Worm (Caenorhabditis elegans) whole organism, L1 larva: ENCODE measurements around the gene mrps-14.
"Not testable (repeated sequence)": the region's sequence is repeated elsewhere in the genome, so short reads cannot be mapped to it uniquely, and the experiment has no call there.

Source experiments
- Y116A8C.19 ChIP-seq: sonication (generic microtip); optimal IDR thresholded peaks from 2 replicates; lab custom pipeline; 2016; ENCODE audit warnings: missing compliant biosample characterization, missing genetic modification characterization, borderline replicate concordance
- aha-1 ChIP-seq: fragments of 150-350 bp; optimal IDR thresholded peaks from 2 replicates; lab custom pipeline; 2014; ENCODE audit warnings: missing biosample characterization, missing genetic modification characterization
- aly-2 ChIP-seq: fragments of 150-350 bp; optimal IDR thresholded peaks from 2 replicates; lab custom pipeline; 2014; ENCODE audit warnings: missing biosample characterization, missing genetic modification characterization
- blmp-1 ChIP-seq: fragments of 150-350 bp; optimal IDR thresholded peaks from 2 replicates; lab custom pipeline; 2014; ENCODE audit warnings: missing biosample characterization, missing genetic modification characterization
- ceh-90 ChIP-seq: sonication (generic microtip); optimal IDR thresholded peaks from 2 replicates; lab custom pipeline; 2016; ENCODE audit warnings: missing genetic modification characterization, missing compliant biosample characterization
- efl-1 ChIP-seq, 4 experiments: fragments of 150-350 bp; optimal IDR thresholded peaks in 3 of 4; peaks in 1 of 4; 1 replicate in 1 of 4; 2 replicates in 3 of 4; lab custom pipeline; 2014; ENCODE audit warnings: missing biosample characterization in 2 of 4, missing genetic modification characterization in 2 of 4, missing genetic modification reagents in 2 of 4
- efl-3 ChIP-seq: fragments of 200-800 bp; sonication (Bioruptor generic); optimal IDR thresholded peaks from 2 replicates; lab custom pipeline; 2018; ENCODE audit warnings: mild to moderate bottlenecking, missing genetic modification characterization, missing compliant biosample characterization
- elt-3 ChIP-seq, 6 experiments: fragments of 150-350 bp in 1 of 6; sonication (generic microtip); optimal IDR thresholded peaks; 2 replicates each; lab custom pipeline; 2017 to 2018; ENCODE audit warnings: missing biosample characterization in 6 of 6, missing genetic modification characterization in 6 of 6, inconsistent platforms in 1 of 6
- ets-5 ChIP-seq: fragments of 200-800 bp; sonication (Bioruptor generic); IDR thresholded peaks from 2 replicates; pipeline ENCODE4 v1.3.6; 2022; ENCODE audit warnings: missing genetic modification characterization, missing compliant biosample characterization
- grh-1 ChIP-seq: fragments of 200-800 bp; sonication (Bioruptor generic); IDR thresholded peaks from 2 replicates; pipeline ENCODE4 v1.3.6; 2022; ENCODE audit warnings: missing genetic modification reagents, missing genetic modification characterization, missing compliant biosample characterization
- hlh-4 ChIP-seq: sonication (generic microtip); optimal IDR thresholded peaks from 2 replicates; lab custom pipeline; 2016; ENCODE audit warnings: mild to moderate bottlenecking, missing genetic modification characterization, missing compliant biosample characterization
- irx-1 ChIP-seq: sonication (generic microtip); optimal IDR thresholded peaks from 2 replicates; lab custom pipeline; 2016; ENCODE audit warnings: missing genetic modification characterization, missing compliant biosample characterization
- isw-1 ChIP-seq: fragments of 200-800 bp; sonication (Bioruptor generic); IDR thresholded peaks from 2 replicates; pipeline ENCODE4 v1.3.6; 2022; ENCODE audit warnings: missing genetic modification characterization, missing compliant biosample characterization
- lin-13 ChIP-seq: fragments of 150-350 bp; optimal IDR thresholded peaks from 2 replicates; lab custom pipeline; 2014; ENCODE audit warnings: missing biosample characterization, missing genetic modification reagents, missing genetic modification characterization
- lin-14 ChIP-seq: fragments of 200-800 bp; sonication (Bioruptor generic); optimal IDR thresholded peaks from 2 replicates; lab custom pipeline; 2018; ENCODE audit warnings: mild to moderate bottlenecking, missing genetic modification characterization, moderate library complexity, missing compliant biosample characterization
- lin-35 ChIP-seq, 2 experiments: fragments of 150-350 bp; optimal IDR thresholded peaks; 2 replicates each; lab custom pipeline; 2014; ENCODE audit warnings: missing biosample characterization in 2 of 2, missing genetic modification characterization in 2 of 2, missing genetic modification reagents in 2 of 2
- lin-39 ChIP-seq: fragments of 150-350 bp; optimal IDR thresholded peaks from 2 replicates; lab custom pipeline; 2014; ENCODE audit warnings: missing biosample characterization, missing genetic modification reagents, missing genetic modification characterization
- lir-3 ChIP-seq: sonication (generic microtip); optimal IDR thresholded peaks from 2 replicates; lab custom pipeline; 2016; ENCODE audit warnings: mild to moderate bottlenecking, missing genetic modification characterization, moderate library complexity, missing compliant biosample characterization; ENCODE audit not compliant: poor library complexity
- lsy-2 ChIP-seq, 2 experiments: fragments of 150-350 bp; optimal IDR thresholded peaks; 2 replicates each; lab custom pipeline; 2014; ENCODE audit warnings: missing biosample characterization in 2 of 2, missing genetic modification characterization in 2 of 2
- mab-9 ChIP-seq: fragments of 200-800 bp; sonication (Bioruptor generic); IDR thresholded peaks from 2 replicates; pipeline ENCODE4 v1.3.6; 2022; ENCODE audit warnings: missing genetic modification reagents, missing genetic modification characterization, missing compliant biosample characterization
- nhr-11 ChIP-seq: fragments of 150-350 bp; optimal IDR thresholded peaks from 2 replicates; lab custom pipeline; 2014; ENCODE audit warnings: missing biosample characterization, missing genetic modification characterization
- nhr-19 ChIP-seq: fragments of 200-800 bp; sonication (Bioruptor generic); conservative IDR thresholded peaks from 2 replicates; pipeline ENCODE4 v1.3.6; 2022; ENCODE audit warnings: missing genetic modification characterization, missing compliant biosample characterization
- nhr-237 ChIP-seq: fragments of 150-350 bp; optimal IDR thresholded peaks from 2 replicates; lab custom pipeline; 2014; ENCODE audit warnings: missing biosample characterization, missing genetic modification characterization
- nhr-76 ChIP-seq: sonication (generic microtip); optimal IDR thresholded peaks from 2 replicates; lab custom pipeline; 2017; ENCODE audit warnings: missing biosample characterization, missing genetic modification characterization
- nhr-85 ChIP-seq: sonication (generic microtip); peaks from one replicate; lab custom pipeline; 2016; ENCODE audit warnings: missing genetic modification characterization, inconsistent platforms, missing compliant biosample characterization
- nhr-90 ChIP-seq: sonication (generic microtip); optimal IDR thresholded peaks from 2 replicates; lab custom pipeline; 2016; ENCODE audit warnings: mild to moderate bottlenecking, missing genetic modification characterization, missing compliant biosample characterization; ENCODE audit not compliant: poor library complexity
- pag-3 ChIP-seq: sonication (generic microtip); optimal IDR thresholded peaks from 2 replicates; lab custom pipeline; 2017; ENCODE audit warnings: missing genetic modification characterization, mild to moderate bottlenecking, missing compliant biosample characterization, antibody characterized with exemption, borderline replicate concordance; ENCODE audit not compliant: insufficient read depth
- pax-3 ChIP-seq: fragments of 200-800 bp; sonication (Bioruptor generic); optimal IDR thresholded peaks from 2 replicates; lab custom pipeline; 2018; ENCODE audit warnings: mild to moderate bottlenecking, missing genetic modification characterization, moderate library complexity, missing compliant biosample characterization
- rnt-1 ChIP-seq: sonication (generic microtip); optimal IDR thresholded peaks from 2 replicates; lab custom pipeline; 2016; ENCODE audit warnings: mild to moderate bottlenecking, missing genetic modification characterization, moderate library complexity, missing compliant biosample characterization
- snpc-4 ChIP-seq: fragments of 150-350 bp; optimal IDR thresholded peaks from 2 replicates; lab custom pipeline; 2014; ENCODE audit warnings: missing biosample characterization, missing genetic modification characterization
- sox-4 ChIP-seq: sonication (generic microtip); optimal IDR thresholded peaks from 2 replicates; lab custom pipeline; 2016; ENCODE audit warnings: missing genetic modification characterization, missing compliant biosample characterization
- sptf-1 ChIP-seq: fragments of 150-350 bp; optimal IDR thresholded peaks from 2 replicates; lab custom pipeline; 2014; ENCODE audit warnings: missing biosample characterization, missing genetic modification characterization
- sup-37 ChIP-seq: fragments of 200-800 bp; sonication (Bioruptor generic); optimal IDR thresholded peaks from 2 replicates; lab custom pipeline; 2018; ENCODE audit warnings: mild to moderate bottlenecking, missing genetic modification characterization, missing compliant biosample characterization
- tbx-2 ChIP-seq: sonication (generic microtip); optimal IDR thresholded peaks from 2 replicates; lab custom pipeline; 2016; ENCODE audit warnings: missing genetic modification characterization, missing compliant biosample characterization
- unc-130 ChIP-seq: fragments of 150-350 bp; optimal IDR thresholded peaks from 2 replicates; lab custom pipeline; 2017; ENCODE audit warnings: missing biosample characterization, missing genetic modification characterization, inconsistent platforms
- unc-30 ChIP-seq: sonication (generic microtip); optimal IDR thresholded peaks from 2 replicates; lab custom pipeline; 2017; ENCODE audit warnings: missing biosample characterization, missing genetic modification characterization
- unc-98 ChIP-seq: fragments of 200-800 bp; sonication (Bioruptor generic); IDR thresholded peaks from 2 replicates; pipeline ENCODE4 v1.3.6; 2022; ENCODE audit warnings: missing genetic modification characterization, missing compliant biosample characterization
- ztf-4 ChIP-seq: fragments of 150-350 bp; optimal IDR thresholded peaks from 2 replicates; lab custom pipeline; 2014; ENCODE audit warnings: missing biosample characterization, missing genetic modification characterization

mrps-14 gene

DNA sequence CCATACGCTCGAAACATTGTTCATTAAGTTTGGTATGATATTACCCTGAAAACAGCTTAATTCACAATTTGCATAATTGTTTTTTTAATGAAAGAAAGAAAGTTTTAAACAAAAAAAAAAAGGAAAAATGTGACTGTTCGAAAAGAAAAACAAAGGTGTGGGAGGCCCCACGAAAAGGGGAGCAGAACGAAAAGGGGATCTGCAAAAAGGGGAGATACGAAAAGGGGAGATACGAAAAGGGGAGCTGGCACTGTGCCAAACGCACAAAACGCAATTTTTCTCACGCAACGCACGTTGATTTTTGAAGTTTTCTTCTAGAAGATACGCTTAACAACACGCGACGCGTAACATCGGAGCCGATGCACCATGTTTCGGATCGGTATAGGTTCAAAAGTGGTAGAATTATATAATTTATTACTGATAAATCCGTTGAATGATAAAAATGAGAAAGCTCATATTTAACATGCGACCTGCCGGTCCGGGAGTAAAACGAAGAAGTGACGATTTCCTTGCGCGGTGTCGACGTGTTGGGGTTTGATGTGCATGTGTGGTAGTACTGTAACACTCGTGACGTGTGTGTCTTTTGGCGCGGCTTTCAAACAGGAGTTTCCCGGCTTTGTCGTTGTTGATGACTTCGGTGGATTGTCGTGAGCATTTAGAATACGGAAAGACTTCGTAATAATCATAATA is 5.4 kb upstream of the mrps-14 start, which contains the start of gene nrde-2:
Gene nrde-2 (minus strand): TSS at position 45 of the 690 bp plus-strand sequence.
- TF ChIP-seq efl-1 (optimal IDR thresholded peaks at IDR 0.05; lab: Kevin White, UChicago) = peak in 1 of 2 experiments; percentile 13
- TF ChIP-seq efl-1 (GFP tag; optimal IDR thresholded peaks at IDR 0.05 in 1 of 2; lab: Kevin White, UChicago) = not testable (repeated sequence)
- 0 out of 2 replicates have a peak, but pooled peaks have one; percentile 52 for TF ChIP-seq unc-98 (GFP tag; lab: Robert Waterston, UW)
- peak; percentile 57 for TF ChIP-seq rnt-1 (tag; lab: Kevin White, UChicago)
- TF ChIP-seq isw-1 = 0 out of 2 replicates have a peak, but pooled peaks have one; percentile 3

DNA sequence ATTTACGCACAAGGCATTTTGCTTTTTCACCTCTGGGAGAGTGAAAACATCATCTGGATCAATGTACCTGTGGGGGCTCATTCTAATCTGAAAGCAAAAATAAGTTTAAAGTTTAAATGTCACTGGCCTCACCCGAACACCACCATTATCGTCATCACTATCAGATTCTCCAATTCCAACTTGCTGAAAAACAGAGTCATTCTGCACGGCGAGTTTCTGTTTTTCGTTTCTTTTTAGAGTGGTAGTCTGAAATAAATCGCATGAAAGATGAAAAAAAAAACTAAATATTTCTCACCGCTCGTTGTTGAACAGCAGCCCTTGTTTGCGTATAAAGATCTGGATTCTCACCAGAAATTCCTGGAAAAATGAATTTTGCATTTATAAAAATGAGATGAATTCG is 4.9 kb upstream of the mrps-14 start:
- TF ChIP-seq efl-3 (GFP tag; lab: Kevin White, UChicago) (no peak), efl-1 (optimal IDR thresholded peaks at IDR 0.05; lab: Kevin White, UChicago) (no peak), efl-1 (GFP tag; optimal IDR thresholded peaks at IDR 0.05 in 1 of 2; lab: Kevin White, UChicago) (peak in 1 of 2 experiments; percentile 30)

DNA sequence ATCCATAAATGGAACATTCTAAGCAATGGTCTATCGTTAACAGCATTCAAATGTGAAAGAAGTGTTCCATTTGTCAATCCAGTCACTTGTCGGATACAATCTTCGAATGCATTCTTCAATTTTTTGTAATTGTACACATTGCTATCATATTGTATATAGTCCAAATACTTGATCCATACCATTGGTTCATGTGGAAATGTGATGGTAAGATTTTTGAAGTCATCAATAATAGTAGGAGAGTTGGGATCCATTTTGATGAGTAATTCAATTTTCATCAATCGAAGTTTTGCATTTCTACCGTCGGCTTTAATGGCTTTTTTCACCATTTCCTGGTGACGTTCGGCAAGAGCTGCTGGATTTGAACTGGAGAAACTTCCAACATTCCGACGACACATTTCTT is 3.3 kb upstream of the mrps-14 start:
- TF ChIP-seq nhr-90 (tag; lab: Kevin White, UChicago) (no peak), isw-1 (no peak), tbx-2 (tag; lab: Kevin White, UChicago) (no peak), ztf-4 (no peak), irx-1 (no peak), hlh-4 (tag; lab: Kevin White, UChicago) (no peak), grh-1 (no peak), lin-13 (no peak), unc-130 (tag; lab: Kevin White, UChicago) (no peak), nhr-85 (tag; lab: Kevin White, UChicago) (no peak), lin-35 (GFP tag; optimal IDR thresholded peaks at IDR 0.05; lab: Kevin White, UChicago) (no peak), unc-30 (no peak), ceh-90 (tag; lab: Kevin White, UChicago) (no peak), sup-37 (GFP tag; lab: Kevin White, UChicago) (no peak)

DNA sequence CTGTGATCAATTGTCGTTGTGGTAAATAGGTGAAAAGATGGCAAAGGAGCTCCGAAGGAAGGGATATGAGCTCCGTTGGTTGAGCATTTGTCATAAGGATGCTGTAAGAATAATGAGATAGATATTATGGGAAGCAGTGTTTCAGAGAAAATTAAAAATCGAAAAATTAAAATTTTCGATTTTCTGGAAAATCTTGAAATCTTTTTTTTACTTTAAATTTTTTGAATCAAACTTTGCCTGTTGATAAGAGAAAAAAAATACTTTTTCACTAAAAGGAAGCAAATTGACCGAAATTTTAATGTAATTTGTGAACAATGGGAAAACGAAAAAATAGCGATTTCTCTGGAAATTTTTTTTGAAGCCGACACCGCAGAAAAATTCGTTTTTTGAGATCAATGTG is 2.7 kb downstream of the mrps-14 start, which contains the start of gene mec-15:
Gene mec-15 (minus strand): TSS at position 101 of the 400 bp plus-strand sequence.
- TF ChIP-seq blmp-1 (tag; lab: Kevin White, UChicago) = no peak
- no peak for TF ChIP-seq unc-130 (tag; lab: Kevin White, UChicago)
- no peak for TF ChIP-seq nhr-90 (tag; lab: Kevin White, UChicago)
- no peak for TF ChIP-seq Y116A8C.19 (tag; lab: Kevin White, UChicago)
- no peak for TF ChIP-seq ets-5 (GFP tag; lab: Robert Waterston, UW)
- no peak for TF ChIP-seq pax-3 (tag; lab: Kevin White, UChicago)
- TF ChIP-seq lsy-2 (tag; optimal IDR thresholded peaks at IDR 0.05; lab: Kevin White, UChicago) = no peak
- no peak for TF ChIP-seq nhr-76 (tag; lab: Kevin White, UChicago)
- no peak for TF ChIP-seq aly-2 (tag; lab: Kevin White, UChicago)
- TF ChIP-seq sox-4 (tag; lab: Kevin White, UChicago) = no peak

DNA sequence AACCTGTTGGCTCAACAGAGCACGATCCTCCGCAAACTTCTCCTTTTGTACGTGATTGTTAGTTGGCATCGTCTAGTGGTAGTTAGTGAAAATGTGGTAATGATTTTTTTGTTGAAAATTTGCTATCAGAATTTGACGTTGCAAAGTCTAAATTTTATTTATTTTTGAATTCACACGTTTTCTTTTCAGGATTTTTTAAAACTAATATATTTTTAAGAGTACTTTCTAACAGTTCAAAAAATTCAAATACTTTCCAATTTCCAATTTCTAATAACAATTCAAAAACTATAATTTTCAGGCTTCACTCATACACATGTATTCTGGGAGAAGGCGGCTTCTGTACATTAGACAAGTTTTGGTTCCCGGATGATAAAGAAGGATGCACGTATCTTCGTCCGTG is 7.9 kb downstream of the mrps-14 start, which contains the start of gene ubxn-5:
Gene ubxn-5 (minus strand): TSS at position 101 of the 400 bp plus-strand sequence.
- TF ChIP-seq unc-98 (GFP tag; lab: Robert Waterston, UW) (no peak), ceh-90 (tag; lab: Kevin White, UChicago) (no peak), lin-39 (tag; lab: Kevin White, UChicago) (no peak), lir-3 (tag; lab: Kevin White, UChicago) (no peak), unc-30 (no peak), elt-3 (tag; optimal IDR thresholded peaks at IDR 0.05; lab: Kevin White, UChicago) (no peak), aly-2 (tag; lab: Kevin White, UChicago) (no peak), sptf-1 (tag; lab: Kevin White, UChicago) (no peak), snpc-4 (tag; lab: Kevin White, UChicago) (no peak), nhr-237 (tag; lab: Kevin White, UChicago) (no peak), aha-1 (tag; lab: Kevin White, UChicago) (no peak), mab-9 (GFP tag; lab: Robert Waterston, UW) (no peak), pax-3 (tag; lab: Kevin White, UChicago) (no peak), nhr-11 (no peak), lin-14 (GFP tag; lab: Kevin White, UChicago) (no peak), sox-4 (tag; lab: Kevin White, UChicago) (no peak), nhr-19 (GFP tag; lab: Robert Waterston, UW) (no peak), pag-3 (tag; lab: Kevin White, UChicago) (no peak)
